Worm (Caenorhabditis elegans): ENCODE data around the gene comt-2.

DNA sequence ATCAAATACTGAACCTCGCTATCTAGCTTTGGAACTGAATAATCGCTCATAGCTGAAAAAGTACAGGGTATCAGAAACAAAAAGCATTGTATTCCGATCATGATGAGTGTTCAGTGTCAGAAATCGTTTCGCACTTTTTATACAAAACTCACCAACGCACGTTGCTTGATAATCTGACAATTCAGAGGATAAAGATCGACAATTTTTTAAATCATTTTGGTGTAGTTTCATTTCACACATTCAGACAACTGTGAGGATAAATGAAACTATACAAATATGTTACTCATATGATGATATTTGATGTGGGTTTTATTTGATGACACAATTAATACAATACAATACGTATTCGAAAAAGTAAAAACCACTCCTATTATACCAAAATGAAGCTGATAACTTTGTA lies 11.2 kb downstream of the comt-2 start, which contains the start of gene F57E7.2:
- TF ChIP-seq nfya-1 (tag; optimal IDR thresholded peaks at IDR 0.05) (no peak), mec-3 (tag; optimal IDR thresholded peaks at IDR 0.05; ENCODE audit: borderline replicate concordance) (no peak), ceh-48 (tag; optimal IDR thresholded peaks at IDR 0.05) (no peak), ceh-34 (tag; optimal IDR thresholded peaks at IDR 0.05) (no peak), pha-4 (tag; optimal IDR thresholded peaks at IDR 0.05) (no peak), pha-2 (tag; optimal IDR thresholded peaks at IDR 0.05) (no peak), F13H6.1 (tag; optimal IDR thresholded peaks at IDR 0.05) (no peak), tbx-2 (tag; optimal IDR thresholded peaks at IDR 0.05) (no peak), nhr-11 (tag; optimal IDR thresholded peaks at IDR 0.05) (no peak), unc-86 (tag; optimal IDR thresholded peaks at IDR 0.05) (no peak), fkh-10 (GFP tag; optimal IDR thresholded peaks at IDR 0.05) (no peak), ama-1 (optimal IDR thresholded peaks at IDR 0.05) (no peak)
